Worm (Caenorhabditis elegans) whole organism, L2 larva: Measurements from ENCODE around the gene R10E11.5.

Source experiments
- ceh-16 ChIP-seq: fragments of 150-350 bp; optimal IDR thresholded peaks from 2 replicates; lab custom pipeline; 2014; ENCODE audit warnings: missing biosample characterization, missing genetic modification characterization
- crh-2 ChIP-seq: sonication (generic microtip); optimal IDR thresholded peaks from 2 replicates; lab custom pipeline; 2017; ENCODE audit warnings: missing biosample characterization, missing genetic modification characterization
- nhr-11 ChIP-seq: fragments of 150-350 bp; optimal IDR thresholded peaks from 2 replicates; lab custom pipeline; 2014; ENCODE audit warnings: missing biosample characterization, missing genetic modification characterization
- nhr-237 ChIP-seq: fragments of 150-350 bp; optimal IDR thresholded peaks from 2 replicates; lab custom pipeline; 2014; ENCODE audit warnings: missing biosample characterization, missing genetic modification characterization
- zag-1 ChIP-seq: fragments of 150-350 bp; optimal IDR thresholded peaks from 2 replicates; lab custom pipeline; 2014; ENCODE audit warnings: missing biosample characterization, missing genetic modification characterization

DNA sequence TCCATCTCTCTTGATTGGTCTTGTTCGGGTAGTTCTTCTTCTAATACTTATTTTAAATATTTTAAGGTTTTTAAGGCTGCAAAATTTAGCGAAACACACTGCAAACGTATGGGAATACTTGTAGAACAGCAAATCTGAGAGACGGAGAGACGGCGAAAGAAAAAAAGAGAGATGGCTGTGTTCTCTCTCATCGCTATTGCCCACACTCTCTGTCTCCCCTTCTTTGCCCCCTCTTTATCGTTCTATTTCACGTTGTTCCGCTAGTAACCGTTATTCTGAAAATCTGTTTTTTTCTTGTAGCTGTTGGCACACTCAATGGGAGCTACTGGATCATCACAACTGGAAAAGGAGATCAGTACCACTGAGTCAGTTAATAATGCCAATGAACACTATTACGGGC lies 13.1 kb downstream of the R10E11.5 start, which contains the start of gene usp-46:
- no peak for TF ChIP-seq crh-2 (tag; lab: Kevin White, UChicago)
- no peak for TF ChIP-seq zag-1 (tag; lab: Kevin White, UChicago)
- TF ChIP-seq ceh-16 (tag; lab: Kevin White, UChicago), result no peak
- no peak for TF ChIP-seq nhr-237 (tag; lab: Kevin White, UChicago)
- TF ChIP-seq nhr-11, result no peak
